Fruit fly (Drosophila melanogaster) whole organism, embryonic: ENCODE measurements around the gene TTLL4A.

Source experiments
- Antp ChIP-seq: fragments of 200-800 bp; sonication (Bioruptor generic); optimal IDR thresholded peaks from 3 replicates; lab custom pipeline; 2016; ENCODE audit warnings: missing biosample characterization, missing genetic modification characterization
- CG11093 ChIP-seq: fragments of 200-800 bp; sonication (Bioruptor generic); IDR thresholded peaks from 3 replicates; pipeline ENCODE4 v1.3.6; 2022; ENCODE audit warnings: missing biosample characterization, missing genetic modification characterization
- CG12236 ChIP-seq: fragments of 200-800 bp; sonication (Bioruptor generic); optimal IDR thresholded peaks from 2 replicates; lab custom pipeline; 2016; ENCODE audit warnings: missing biosample characterization, missing genetic modification characterization
- CG14014 ChIP-seq: fragments of 200-800 bp; sonication (Bioruptor generic); IDR thresholded peaks from 2 replicates; pipeline ENCODE4 v1.3.6; 2022; ENCODE audit warnings: missing biosample characterization, missing genetic modification characterization
- CG14441 ChIP-seq: fragments of 200-800 bp; sonication (Bioruptor generic); IDR thresholded peaks from 2 replicates; pipeline ENCODE4 v1.3.6; 2022; ENCODE audit warnings: missing biosample characterization, missing genetic modification characterization
- CG14667 ChIP-seq: fragments of 200-800 bp; sonication (Bioruptor generic); IDR thresholded peaks from 2 replicates; pipeline ENCODE4 v1.3.6; 2022; ENCODE audit warnings: missing biosample characterization, missing genetic modification characterization
- CG15479 ChIP-seq: fragments of 200-800 bp; sonication (Bioruptor generic); optimal IDR thresholded peaks from 3 replicates; lab custom pipeline; 2019; ENCODE audit warnings: missing biosample characterization, mild to moderate bottlenecking, missing genetic modification characterization, moderate library complexity
- CG1603 ChIP-seq: fragments of 200-800 bp; sonication (Bioruptor generic); optimal IDR thresholded peaks from 2 replicates; lab custom pipeline; 2019; ENCODE audit warnings: missing biosample characterization, mild to moderate bottlenecking, missing genetic modification characterization, moderate library complexity
- CG1647 ChIP-seq: fragments of 200-800 bp; sonication (Bioruptor generic); optimal IDR thresholded peaks from 3 replicates; lab custom pipeline; 2016; ENCODE audit warnings: missing biosample characterization, missing genetic modification characterization
- CG18619 ChIP-seq: fragments of 200-800 bp; sonication (Bioruptor generic); optimal IDR thresholded peaks from 3 replicates; lab custom pipeline; 2017; ENCODE audit warnings: missing biosample characterization, mild to moderate bottlenecking, missing genetic modification characterization
- CG2875 ChIP-seq: fragments of 200-800 bp; sonication (Bioruptor generic); optimal IDR thresholded peaks from 2 replicates; lab custom pipeline; 2017; ENCODE audit warnings: missing biosample characterization, mild to moderate bottlenecking, missing genetic modification characterization, missing genetic modification reagents
- CG31388 ChIP-seq: fragments of 200-800 bp; sonication (Bioruptor generic); optimal IDR thresholded peaks from 2 replicates; lab custom pipeline; 2016; ENCODE audit warnings: missing biosample characterization, missing genetic modification characterization
- CG34422 ChIP-seq: fragments of 200-800 bp; sonication (Bioruptor generic); IDR thresholded peaks from 3 replicates; pipeline ENCODE4 v1.3.6; 2022; ENCODE audit warnings: missing biosample characterization, missing genetic modification characterization
- CG3995 ChIP-seq: fragments of 200-800 bp; sonication (Bioruptor generic); optimal IDR thresholded peaks from 3 replicates; lab custom pipeline; 2016; ENCODE audit warnings: missing biosample characterization, missing genetic modification characterization
- CG4282 ChIP-seq: fragments of 200-800 bp; sonication (Bioruptor generic); optimal IDR thresholded peaks from 2 replicates; lab custom pipeline; 2016; ENCODE audit warnings: missing biosample characterization, missing genetic modification characterization
- CG5245 ChIP-seq: fragments of 200-800 bp; sonication (Bioruptor generic); optimal IDR thresholded peaks from 3 replicates; lab custom pipeline; 2016; ENCODE audit warnings: missing biosample characterization, missing genetic modification characterization
- CG6813 ChIP-seq: fragments of 200-800 bp; sonication (Bioruptor generic); optimal IDR thresholded peaks from 2 replicates; lab custom pipeline; 2017; ENCODE audit warnings: missing biosample characterization, missing genetic modification characterization, mild to moderate bottlenecking, moderate library complexity, missing genetic modification reagents
- CG7928 ChIP-seq: fragments of 200-800 bp; sonication (Bioruptor generic); optimal IDR thresholded peaks from 2 replicates; lab custom pipeline; 2017; ENCODE audit warnings: missing biosample characterization, mild to moderate bottlenecking, missing genetic modification characterization
- Hand ChIP-seq: fragments of 200-800 bp; sonication (Bioruptor generic); optimal IDR thresholded peaks from 2 replicates; lab custom pipeline; 2017; ENCODE audit warnings: mild to moderate bottlenecking, missing biosample characterization, missing genetic modification reagents, missing genetic modification characterization
- Jarid2 ChIP-seq: fragments of 200-800 bp; sonication (Bioruptor generic); optimal IDR thresholded peaks from 3 replicates; lab custom pipeline; 2017; ENCODE audit warnings: mild to moderate bottlenecking, missing biosample characterization, missing genetic modification reagents, missing genetic modification characterization
- NFAT ChIP-seq: fragments of 200-800 bp; sonication (Bioruptor generic); IDR thresholded peaks from 2 replicates; pipeline ENCODE4 v1.3.6; 2022; ENCODE audit warnings: missing biosample characterization, missing genetic modification characterization
- Opbp ChIP-seq: fragments of 200-800 bp; sonication (Bioruptor generic); IDR thresholded peaks from 3 replicates; pipeline ENCODE4 v1.3.6; 2022; ENCODE audit warnings: missing biosample characterization, missing genetic modification characterization; ENCODE audit not compliant: partially characterized antibody
- Optix ChIP-seq: fragments of 200-800 bp; sonication (Bioruptor generic); IDR thresholded peaks from 3 replicates; pipeline ENCODE4 v1.3.6; 2022; ENCODE audit warnings: missing biosample characterization, missing genetic modification characterization
- Rx ChIP-seq: fragments of 200-800 bp; sonication (Bioruptor generic); IDR thresholded peaks from 2 replicates; pipeline ENCODE4 v1.3.6; 2022; ENCODE audit warnings: missing biosample characterization, missing genetic modification characterization
- Sox100B ChIP-seq: fragments of 200-800 bp; sonication (Bioruptor generic); optimal IDR thresholded peaks from 3 replicates; lab custom pipeline; 2018; ENCODE audit warnings: missing biosample characterization, mild to moderate bottlenecking, missing genetic modification characterization
- Usf ChIP-seq: fragments of 200-800 bp; sonication (Bioruptor generic); optimal IDR thresholded peaks from 2 replicates; lab custom pipeline; 2017; ENCODE audit warnings: missing genotype, missing biosample characterization, missing genetic modification characterization
- ab ChIP-seq: fragments of 200-800 bp; sonication (Bioruptor generic); optimal IDR thresholded peaks from 2 replicates; lab custom pipeline; 2016; ENCODE audit warnings: missing biosample characterization, missing genetic modification characterization
- ase ChIP-seq: fragments of 200-800 bp; sonication (Bioruptor generic); IDR thresholded peaks from 3 replicates; pipeline ENCODE4 v1.3.6; 2022; ENCODE audit warnings: missing biosample characterization, missing genetic modification characterization
- cad ChIP-seq: fragments of >200 bp; optimal IDR thresholded peaks from 2 replicates; lab custom pipeline; 2017; ENCODE audit warnings: missing biosample characterization, missing genetic modification characterization
- cg ChIP-seq: fragments of 200-800 bp; sonication (Bioruptor generic); optimal IDR thresholded peaks from 3 replicates; lab custom pipeline; 2019; ENCODE audit warnings: missing biosample characterization, mild to moderate bottlenecking, missing genetic modification characterization, moderate library complexity
- corto ChIP-seq: fragments of 200-800 bp; sonication (Bioruptor generic); optimal IDR thresholded peaks from 2 replicates; lab custom pipeline; 2016; ENCODE audit warnings: missing biosample characterization, mild to moderate bottlenecking, missing genetic modification characterization, moderate library complexity
- dimm ChIP-seq: fragments of 200-800 bp; sonication (Bioruptor generic); IDR thresholded peaks from 2 replicates; pipeline ENCODE4 v1.3.6; 2022; ENCODE audit warnings: missing biosample characterization, missing genetic modification characterization
- eve ChIP-seq, 2 experiments: fragments of >200 bp; optimal IDR thresholded peaks; 2 replicates each; lab custom pipeline; 2017; ENCODE audit warnings: missing biosample characterization in 2 of 2, missing genetic modification characterization in 2 of 2
- hb ChIP-seq: fragments of 200-800 bp; sonication (Bioruptor generic); IDR thresholded peaks from 3 replicates; pipeline ENCODE4 v1.3.6; 2022; ENCODE audit warnings: missing biosample characterization, missing genetic modification characterization; ENCODE audit not compliant: partially characterized antibody
- hbn ChIP-seq: fragments of 200-800 bp; sonication (Bioruptor generic); IDR thresholded peaks from 2 replicates; pipeline ENCODE4 v1.3.6; 2022; ENCODE audit warnings: missing biosample characterization, missing genetic modification characterization; ENCODE audit not compliant: partially characterized antibody
- hkb ChIP-seq, 2 experiments: fragments of 200-800 bp in 1 of 2; fragments of >200 bp in 1 of 2; sonication (Bioruptor generic) in 1 of 2; IDR thresholded peaks in 1 of 2; optimal IDR thresholded peaks in 1 of 2; 2 replicates each; pipeline versions ENCODE4 v1.3.6 to Lab custom; 2017 to 2022; ENCODE audit warnings: missing biosample characterization in 1 of 2, missing genetic modification characterization in 1 of 2
- jing ChIP-seq: fragments of 200-800 bp; sonication (Bioruptor generic); optimal IDR thresholded peaks from 2 replicates; lab custom pipeline; 2018; ENCODE audit warnings: missing biosample characterization, mild to moderate bottlenecking, missing genetic modification characterization
- kah ChIP-seq: fragments of 200-800 bp; sonication (Bioruptor generic); optimal IDR thresholded peaks from 2 replicates; lab custom pipeline; 2018; ENCODE audit warnings: missing biosample characterization, mild to moderate bottlenecking, missing genetic modification characterization
- lbe ChIP-seq: fragments of 200-800 bp; sonication (Bioruptor generic); optimal IDR thresholded peaks from 2 replicates; lab custom pipeline; 2016; ENCODE audit warnings: missing biosample characterization, mild to moderate bottlenecking, missing genetic modification characterization
- odd ChIP-seq: fragments of 200-800 bp; sonication (Bioruptor generic); optimal IDR thresholded peaks from 2 replicates; lab custom pipeline; 2017; ENCODE audit warnings: missing biosample characterization, mild to moderate bottlenecking, missing genetic modification characterization
- psq ChIP-seq: fragments of 200-800 bp; sonication (Bioruptor generic); optimal IDR thresholded peaks from 2 replicates; lab custom pipeline; 2017; ENCODE audit warnings: missing biosample characterization, missing genetic modification characterization
- row ChIP-seq: fragments of 200-800 bp; sonication (Bioruptor generic); IDR thresholded peaks from 3 replicates; pipeline ENCODE4 v1.3.6; 2022; ENCODE audit warnings: missing biosample characterization, missing genetic modification characterization
- schlank ChIP-seq: fragments of 200-800 bp; sonication (Bioruptor generic); optimal IDR thresholded peaks from 2 replicates; lab custom pipeline; 2018; ENCODE audit warnings: missing biosample characterization, mild to moderate bottlenecking, missing genetic modification characterization
- toy ChIP-seq: fragments of 200-800 bp; sonication (Bioruptor generic); IDR thresholded peaks from 2 replicates; pipeline ENCODE4 v1.3.6; 2022; ENCODE audit warnings: missing biosample characterization, missing genetic modification characterization
- trem ChIP-seq: fragments of 200-800 bp; optimal IDR thresholded peaks from 3 replicates; lab custom pipeline; 2019; ENCODE audit warnings: missing biosample characterization, mild to moderate bottlenecking, missing genetic modification characterization, moderate library complexity
- trh ChIP-seq: fragments of 200-800 bp; sonication (Bioruptor generic); optimal IDR thresholded peaks from 2 replicates; lab custom pipeline; 2016; ENCODE audit warnings: missing biosample characterization, missing genetic modification characterization
- ttk ChIP-seq: fragments of 200-800 bp; sonication (Bioruptor generic); IDR thresholded peaks from 2 replicates; pipeline ENCODE4 v2.1.2; 2022; ENCODE audit warnings: missing biosample characterization, missing genetic modification characterization
- vnd ChIP-seq: fragments of 200-800 bp; sonication (Bioruptor generic); IDR thresholded peaks from 3 replicates; pipeline ENCODE4 v1.3.6; 2022; ENCODE audit warnings: missing biosample characterization, missing genetic modification characterization; ENCODE audit not compliant: partially characterized antibody

Gene TTLL4A

DNA sequence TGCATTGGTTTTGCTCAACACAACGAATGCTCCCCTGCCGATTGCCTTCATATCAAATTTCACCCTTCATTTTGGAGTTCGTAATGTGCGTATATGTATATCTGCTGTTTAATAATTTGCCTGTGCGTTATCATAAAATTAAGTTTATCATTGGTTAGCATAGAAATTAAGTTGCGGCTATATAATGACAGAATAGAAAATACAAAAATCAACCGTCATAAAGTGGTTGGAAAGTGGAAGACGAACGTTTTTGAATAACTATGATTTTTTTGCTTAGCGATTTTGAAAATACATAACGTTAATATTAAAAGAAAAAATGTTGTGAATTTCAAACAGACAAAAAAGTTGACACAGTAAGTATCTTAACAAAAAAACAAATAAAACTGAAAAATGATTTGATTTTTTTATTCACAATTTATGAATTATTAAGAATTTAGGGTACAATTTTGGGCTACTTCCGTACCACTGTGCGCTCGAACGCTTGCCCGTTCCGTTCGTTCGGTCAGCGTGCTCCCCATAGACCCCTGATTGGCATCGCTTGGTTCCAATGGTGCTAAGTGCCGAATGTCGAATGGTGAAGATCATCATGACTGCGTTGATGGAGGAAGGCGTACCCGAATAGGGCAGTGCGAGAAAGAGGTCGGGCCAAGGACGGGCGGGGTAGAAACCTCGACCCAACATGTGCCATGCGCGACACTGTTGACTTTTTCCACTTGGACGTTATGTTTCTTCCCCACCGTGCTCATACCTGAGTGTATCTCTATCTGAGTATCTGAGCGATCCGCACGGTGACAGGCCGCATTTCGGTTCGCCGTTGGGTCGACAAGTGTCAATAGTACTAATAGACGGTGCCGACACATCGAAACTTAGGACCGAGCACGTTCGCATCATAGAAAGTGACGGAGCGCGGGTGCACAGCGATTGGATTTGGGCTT lies 48.6 kb downstream of the TTLL4A start (continued):
- no peak for TF ChIP-seq schlank (tag; lab: Kevin White, UChicago)
- no peak for TF ChIP-seq Rx (GFP tag; lab: Robert Waterston, UW)
- TF ChIP-seq Usf (GFP tag; lab: Kevin White, UChicago), result peak; percentile 24
- TF ChIP-seq NFAT (GFP tag; lab: Robert Waterston, UW), result no peak
- TF ChIP-seq ase (GFP tag; lab: Robert Waterston, UW), result no peak
- no peak for TF ChIP-seq hb
- 0 out of 3 replicates have a peak, but pooled peaks have one; percentile 27 for TF ChIP-seq CG34422
- peak; percentile 2 for TF ChIP-seq CG12236 (GFP tag; lab: Kevin White, UChicago)
- TF ChIP-seq jing (GFP tag; lab: Kevin White, UChicago), result peak; percentile 2
- TF ChIP-seq CG15479 (GFP tag; lab: Kevin White, UChicago), result no peak
- TF ChIP-seq CG5245 (GFP tag; lab: Kevin White, UChicago), result peak; percentile 13
- no peak for TF ChIP-seq hbn
- no peak for TF ChIP-seq psq (GFP tag; lab: Kevin White, UChicago)
- no peak for TF ChIP-seq corto
- no peak for TF ChIP-seq CG6813 (GFP tag; lab: Kevin White, UChicago)
- no peak for TF ChIP-seq CG31388 (GFP tag; lab: Kevin White, UChicago)
- TF ChIP-seq Sox100B (GFP tag; lab: Kevin White, UChicago), result peak; percentile 52
- peak; percentile 7 for TF ChIP-seq Antp
- peak; percentile 32 for TF ChIP-seq trem (tag; lab: Kevin White, UChicago)
- peak; percentile 73 for TF ChIP-seq row (GFP tag; lab: Robert Waterston, UW)
- no peak for TF ChIP-seq Hand (GFP tag; lab: Kevin White, UChicago)
- TF ChIP-seq CG14441 (GFP tag; lab: Robert Waterston, UW), result no peak
- TF ChIP-seq cad, result no peak
- TF ChIP-seq CG1647, result no peak
- no peak for TF ChIP-seq Jarid2 (GFP tag; lab: Kevin White, UChicago)
- TF ChIP-seq CG18619 (GFP tag; lab: Kevin White, UChicago), result peak; percentile 49
- TF ChIP-seq CG14014 (GFP tag; lab: Robert Waterston, UW), result peak; percentile 36; the same call in 1 of the 2 replicates
- no peak for TF ChIP-seq CG11093
- TF ChIP-seq CG3995 (GFP tag; lab: Kevin White, UChicago), result no peak
- TF ChIP-seq CG7928, result no peak
- TF ChIP-seq eve (GFP tag; optimal IDR thresholded peaks at IDR 0.05; lab: Kevin White, UChicago), result peak in 1 of 2 experiments; percentile 67
- TF ChIP-seq toy (GFP tag; lab: Robert Waterston, UW), result no peak
- 0 out of 3 replicates have a peak, but pooled peaks have one; percentile 7 for TF ChIP-seq Optix (GFP tag; lab: Robert Waterston, UW)
- TF ChIP-seq ttk (GFP tag; lab: Robert Waterston, UW), result peak; percentile 33; the same call in 1 of the 2 replicates
- TF ChIP-seq odd (GFP tag; lab: Kevin White, UChicago), result peak; percentile 2
- no peak for TF ChIP-seq dimm
- TF ChIP-seq vnd (GFP tag; lab: Robert Waterston, UW), result no peak
- no peak for TF ChIP-seq Opbp (GFP tag; lab: Robert Waterston, UW)
- no peak for TF ChIP-seq lbe
- TF ChIP-seq hkb (optimal IDR thresholded peaks at IDR 0.05; lab: Kevin White, UChicago), result no peak
- TF ChIP-seq hkb (GFP tag; IDR thresholded peaks at IDR 0.05; lab: Robert Waterston, UW), result peak; percentile 23; the same call in 1 of the 2 replicates
- no peak for TF ChIP-seq CG14667
- peak; percentile 44 for TF ChIP-seq CG4282 (GFP tag; lab: Kevin White, UChicago)
- no peak for TF ChIP-seq CG1603 (tag; lab: Kevin White, UChicago)
- peak; percentile 17 for TF ChIP-seq CG2875 (GFP tag; lab: Kevin White, UChicago)
- no peak for TF ChIP-seq cg (GFP tag; lab: Kevin White, UChicago)
- TF ChIP-seq kah (GFP tag; lab: Kevin White, UChicago), result no peak
- TF ChIP-seq ab (GFP tag; lab: Kevin White, UChicago), result no peak
- TF ChIP-seq trh, result no peak
